Fruit fly (Drosophila melanogaster): ENCODE results near the gene CG6431.

The CG6431 gene

dm6 chr2L:10760422-10761166, 36.6 kb downstream of the CG6431 start, which contains the start of gene CG6495:
CG6495 (plus strand) TSS chr2L:10761116.
- peak; percentile 11 for TF ChIP-seq HLH106 (tag; optimal IDR thresholded peaks at IDR 0.05)
- TF ChIP-seq Dif (GFP tag; optimal IDR thresholded peaks at IDR 0.05; ENCODE audit: partially characterized antibody): no peak
- TF ChIP-seq GATAd (GFP tag; optimal IDR thresholded peaks at IDR 0.05): no peak
- peak; percentile 22 for TF ChIP-seq h (GFP tag; optimal IDR thresholded peaks at IDR 0.05)
- peak; percentile 17 for TF ChIP-seq OdsH (GFP tag; optimal IDR thresholded peaks at IDR 0.05)
- peak; percentile 27 for TF ChIP-seq fru (GFP tag; optimal IDR thresholded peaks at IDR 0.05)
- no peak for TF ChIP-seq br (GFP tag; optimal IDR thresholded peaks at IDR 0.05)
- peak; percentile 43 for TF ChIP-seq Sp1 (GFP tag; optimal IDR thresholded peaks at IDR 0.05)
- TF ChIP-seq Hr83 (GFP tag; optimal IDR thresholded peaks at IDR 0.05; ENCODE audit: poor library complexity, severe bottlenecking): no peak
- no peak for TF ChIP-seq psq (GFP tag; optimal IDR thresholded peaks at IDR 0.05)
- peak in 1 of 2 experiments; percentile 22 for TF ChIP-seq foxo (GFP tag; optimal IDR thresholded peaks at IDR 0.05)
- no peak for TF ChIP-seq dl (GFP tag; optimal IDR thresholded peaks at IDR 0.05; ENCODE audit: insufficient read depth in 1 of 2, partially characterized antibody in 2 of 2)

DNA sequence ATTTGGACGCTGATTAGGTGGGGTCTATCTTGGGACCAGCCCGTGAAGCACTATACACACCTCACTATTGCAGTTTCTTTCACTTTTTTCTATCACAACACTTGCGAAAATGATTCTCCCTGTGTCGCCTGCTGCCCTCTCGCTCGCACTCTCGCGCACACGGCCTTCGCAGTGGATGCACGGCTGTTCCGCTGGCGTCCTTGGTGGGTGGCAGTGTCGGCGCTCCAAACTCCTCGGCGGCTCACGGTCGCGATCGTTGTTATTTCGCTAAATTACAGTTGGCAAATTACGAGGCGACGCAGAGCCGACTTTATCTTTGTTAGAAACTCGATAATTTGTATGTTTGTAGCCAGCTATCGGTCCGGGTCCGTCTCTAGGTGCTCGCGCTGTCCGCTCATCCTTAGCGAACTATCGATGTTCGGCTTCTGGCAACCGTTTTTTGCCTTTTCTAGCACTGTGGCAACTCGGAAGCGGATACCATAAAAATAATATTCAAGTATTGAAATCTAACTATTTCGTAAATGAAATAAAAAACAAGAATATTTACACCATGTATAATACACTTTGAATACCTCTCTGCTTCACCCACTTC, 43.7 kb downstream of the CG6431 start, which contains the start of gene Ubc2:
Gene Ubc2 (minus strand): TSS at position 410 of the 592 bp plus-strand sequence.
- TF ChIP-seq Hr78 (GFP tag; optimal IDR thresholded peaks at IDR 0.05): no peak
- TF ChIP-seq Myc (optimal IDR thresholded peaks at IDR 0.05): no peak
- no peak for TF ChIP-seq br (GFP tag; optimal IDR thresholded peaks at IDR 0.05)
- no peak for TF ChIP-seq Mio (GFP tag; optimal IDR thresholded peaks at IDR 0.05)
- peak; percentile 62 for TF ChIP-seq Hr83 (GFP tag; optimal IDR thresholded peaks at IDR 0.05; ENCODE audit: poor library complexity, severe bottlenecking)
- TF ChIP-seq CG32264 (GFP tag; optimal IDR thresholded peaks at IDR 0.05): no peak
- TF ChIP-seq HLH106 (tag; optimal IDR thresholded peaks at IDR 0.05): no peak
- TF ChIP-seq CrebA (GFP tag; optimal IDR thresholded peaks at IDR 0.05; ENCODE audit: borderline replicate concordance): no peak
- no peak for TF ChIP-seq Hnf4 (GFP tag; optimal IDR thresholded peaks at IDR 0.05)
- TF ChIP-seq sage (GFP tag; optimal IDR thresholded peaks at IDR 0.05): no peak
- no peak for TF ChIP-seq CG9705 (GFP tag; optimal IDR thresholded peaks at IDR 0.05)
- no peak for TF ChIP-seq N (GFP tag; optimal IDR thresholded peaks at IDR 0.05)
- TF ChIP-seq ey (GFP tag; optimal IDR thresholded peaks at IDR 0.05): no peak
- no peak for TF ChIP-seq Dfd (GFP tag; optimal IDR thresholded peaks at IDR 0.05)
- TF ChIP-seq foxo (GFP tag; optimal IDR thresholded peaks at IDR 0.05): no peak
- TF ChIP-seq Rel (GFP tag; optimal IDR thresholded peaks at IDR 0.05): no peak
- peak; percentile 22 for TF ChIP-seq Rel (tag; optimal IDR thresholded peaks at IDR 0.05)
- TF ChIP-seq dmrt93B (GFP tag; optimal IDR thresholded peaks at IDR 0.05): no peak
- no peak for TF ChIP-seq woc (GFP tag; optimal IDR thresholded peaks at IDR 0.05)
- TF ChIP-seq GATAd (GFP tag; optimal IDR thresholded peaks at IDR 0.05): no peak
- no peak for TF ChIP-seq tai (GFP tag; optimal IDR thresholded peaks at IDR 0.05)
- no peak for TF ChIP-seq Vsx2 (GFP tag; optimal IDR thresholded peaks at IDR 0.05; ENCODE audit: partially characterized antibody)
- no peak for TF ChIP-seq OdsH (GFP tag; optimal IDR thresholded peaks at IDR 0.05)
- TF ChIP-seq sv (GFP tag; optimal IDR thresholded peaks at IDR 0.05): peak; percentile 12
- peak; percentile 14 for TF ChIP-seq rgr (GFP tag; optimal IDR thresholded peaks at IDR 0.05)
- no peak for TF ChIP-seq psq (GFP tag; optimal IDR thresholded peaks at IDR 0.05)
- TF ChIP-seq dsf (GFP tag; optimal IDR thresholded peaks at IDR 0.05; ENCODE audit: borderline replicate concordance): no peak

DNA sequence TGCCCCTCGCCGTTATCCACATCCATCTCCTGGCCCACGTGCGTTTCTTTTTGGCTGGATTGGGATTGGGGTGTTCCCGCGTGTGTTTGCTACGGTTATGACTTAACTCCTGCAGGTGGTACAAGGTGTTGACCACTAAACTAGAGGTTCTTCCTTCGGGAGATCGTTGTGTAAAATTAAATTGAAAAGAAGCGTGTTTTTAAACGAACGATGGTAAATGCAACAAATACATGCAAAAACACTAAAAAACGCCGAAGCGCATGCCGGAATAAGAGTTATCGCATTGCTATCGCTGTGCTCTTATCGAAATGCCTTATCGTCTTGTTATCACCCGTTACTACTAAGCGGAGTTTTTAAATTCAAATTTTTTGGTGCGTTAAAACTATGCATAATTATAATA, 45.7 kb downstream of the CG6431 start, which contains the start of gene CG6724:
Gene CG6724 (minus strand): TSS at position 245 of the 400 bp plus-strand sequence.
- no peak for TF ChIP-seq Mio (GFP tag; optimal IDR thresholded peaks at IDR 0.05)
- TF ChIP-seq ey (GFP tag; optimal IDR thresholded peaks at IDR 0.05): no peak
- no peak for TF ChIP-seq Dfd (GFP tag; optimal IDR thresholded peaks at IDR 0.05)

DNA sequence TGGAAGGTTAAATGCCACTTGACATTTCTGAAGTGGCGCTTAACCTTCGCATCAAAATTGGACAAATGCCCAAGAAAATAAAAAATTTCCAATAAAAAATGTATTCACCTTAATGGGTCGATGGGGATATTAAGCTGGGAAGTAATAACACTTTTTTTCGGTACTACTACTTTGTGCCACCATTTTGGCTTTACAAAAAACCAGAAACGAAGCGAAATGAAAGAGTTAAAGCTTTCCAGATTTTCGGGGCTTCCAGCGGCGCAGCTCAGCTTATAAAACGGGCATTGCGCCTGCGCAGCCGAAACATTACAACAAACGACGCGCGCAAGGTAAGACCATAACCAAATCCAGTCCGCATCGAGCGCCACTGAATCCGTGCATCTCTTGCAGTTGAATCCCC, 46.6 kb downstream of the CG6431 start, which contains the start of gene CG17127:
Gene CG17127 (plus strand): TSS at position 301 of the 400 bp plus-strand sequence.
- TF ChIP-seq Dfd (GFP tag; optimal IDR thresholded peaks at IDR 0.05) (no peak), h (GFP tag; optimal IDR thresholded peaks at IDR 0.05) (no peak), HLH106 (tag; optimal IDR thresholded peaks at IDR 0.05) (no peak), dl (GFP tag; optimal IDR thresholded peaks at IDR 0.05; ENCODE audit: insufficient read depth in 1 of 2, partially characterized antibody in 2 of 2) (no peak), fru (GFP tag; optimal IDR thresholded peaks at IDR 0.05) (no peak), GATAd (GFP tag; optimal IDR thresholded peaks at IDR 0.05) (no peak), psq (GFP tag; optimal IDR thresholded peaks at IDR 0.05) (no peak)
